Worm (Caenorhabditis elegans) whole organism, late embryonic: ENCODE data around the gene acy-2.

Experiments used
- K02D7.2 ChIP-seq: sonication (generic microtip); optimal IDR thresholded peaks from 2 replicates; lab custom pipeline; 2017; ENCODE audit warnings: mild to moderate bottlenecking, missing genetic modification characterization, missing compliant biosample characterization
- Y22D7AL.16 ChIP-seq: sonication (generic microtip); optimal IDR thresholded peaks from 2 replicates; lab custom pipeline; 2016; ENCODE audit warnings: missing genetic modification characterization, missing compliant biosample characterization
- ama-1 ChIP-seq: fragments of 150-350 bp; optimal IDR thresholded peaks from 2 replicates; lab custom pipeline; 2014
- ceh-45 ChIP-seq: fragments of 200-800 bp; sonication (Bioruptor generic); IDR thresholded peaks from 2 replicates; pipeline ENCODE4 v1.3.6; 2022; ENCODE audit warnings: missing genetic modification reagents, missing genetic modification characterization, missing compliant biosample characterization
- che-1 ChIP-seq: sonication (generic microtip); optimal IDR thresholded peaks from 2 replicates; lab custom pipeline; 2016; ENCODE audit warnings: mild to moderate bottlenecking, missing genetic modification characterization, missing compliant biosample characterization
- dve-1 ChIP-seq: sonication (generic microtip); optimal IDR thresholded peaks from 2 replicates; lab custom pipeline; 2017; ENCODE audit warnings: antibody characterized with exemption, mild to moderate bottlenecking, missing genetic modification characterization, missing compliant biosample characterization
- ets-4 ChIP-seq: sonication (generic microtip); optimal IDR thresholded peaks from 2 replicates; lab custom pipeline; 2016; ENCODE audit warnings: missing genetic modification characterization, missing compliant biosample characterization
- hlh-6 ChIP-seq: sonication (generic microtip); optimal IDR thresholded peaks from 2 replicates; lab custom pipeline; 2016; ENCODE audit warnings: missing genotype, missing genetic modification characterization, missing compliant biosample characterization
- madf-2 ChIP-seq: sonication (generic microtip); optimal IDR thresholded peaks from 2 replicates; lab custom pipeline; 2017; ENCODE audit warnings: missing genetic modification characterization, missing compliant biosample characterization
- pag-3 ChIP-seq: sonication (generic microtip); optimal IDR thresholded peaks from 2 replicates; lab custom pipeline; 2016; ENCODE audit warnings: missing compliant biosample characterization, missing genetic modification characterization, borderline replicate concordance
- pha-4 ChIP-seq: fragments of 150-350 bp; optimal IDR thresholded peaks from 2 replicates; lab custom pipeline; 2018; ENCODE audit warnings: missing biosample characterization, missing genetic modification reagents, missing genetic modification characterization
- sox-4 ChIP-seq: sonication (generic microtip); optimal IDR thresholded peaks from 2 replicates; lab custom pipeline; 2017; ENCODE audit warnings: mild to moderate bottlenecking, missing genetic modification characterization, inconsistent platforms, missing compliant biosample characterization
- tbx-2 ChIP-seq: sonication (generic microtip); optimal IDR thresholded peaks from 2 replicates; lab custom pipeline; 2016; ENCODE audit warnings: missing genetic modification characterization, missing compliant biosample characterization
- unc-86 ChIP-seq: sonication (generic microtip); optimal IDR thresholded peaks from 2 replicates; lab custom pipeline; 2016; ENCODE audit warnings: missing genetic modification characterization, missing compliant biosample characterization

DNA sequence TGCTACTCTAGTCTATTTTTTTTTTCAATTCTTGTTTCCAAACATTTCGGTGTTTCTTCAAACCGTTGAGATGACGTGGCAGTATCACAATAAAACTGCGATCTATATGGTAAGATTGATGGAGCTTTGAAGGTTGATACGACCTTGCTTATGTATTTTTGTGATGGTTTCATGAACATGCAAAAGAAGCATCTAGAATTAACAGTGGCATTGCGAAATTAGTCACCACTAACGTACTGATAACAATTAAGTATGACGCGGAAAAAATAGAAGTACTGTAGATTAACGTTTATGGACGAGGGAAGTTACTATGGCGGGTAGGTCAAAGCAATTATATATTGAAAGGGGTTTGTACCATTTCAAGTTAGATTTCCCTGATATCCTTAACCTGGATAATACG, 36.6 kb downstream of the acy-2 start:
- TF ChIP-seq che-1 (tag; lab: Kevin White, UChicago) (no peak), tbx-2 (tag; lab: Kevin White, UChicago) (no peak), pha-4 (no peak), ama-1 (no peak), unc-86 (tag; lab: Kevin White, UChicago) (no peak), sox-4 (tag; lab: Kevin White, UChicago) (no peak), madf-2 (tag; lab: Kevin White, UChicago) (no peak), ceh-45 (GFP tag; lab: Robert Waterston, UW) (no peak), K02D7.2 (tag; lab: Kevin White, UChicago) (no peak), hlh-6 (tag; lab: Kevin White, UChicago) (no peak), pag-3 (no peak), dve-1 (tag; lab: Kevin White, UChicago) (no peak), Y22D7AL.16 (tag; lab: Kevin White, UChicago) (no peak), ets-4 (tag; lab: Kevin White, UChicago) (no peak)
